Fruit fly (Drosophila melanogaster) whole organism, embryonic: ENCODE data around the gene Hrb98DE.

Experiments
- Atf-2 ChIP-seq: fragments of 200-800 bp; sonication (Bioruptor generic); optimal IDR thresholded peaks from 2 replicates; lab custom pipeline; 2016; ENCODE audit warnings: missing biosample characterization, missing genetic modification characterization
- B-H1 ChIP-seq: fragments of 200-800 bp; sonication (Bioruptor generic); IDR thresholded peaks from 3 replicates; pipeline ENCODE4 v1.3.6; 2022; ENCODE audit warnings: missing biosample characterization, missing genetic modification characterization
- BtbVII ChIP-seq: fragments of 200-800 bp; sonication (Bioruptor generic); optimal IDR thresholded peaks from 3 replicates; lab custom pipeline; 2017; ENCODE audit warnings: missing biosample characterization, mild to moderate bottlenecking, missing genetic modification characterization
- CG1024 ChIP-seq: fragments of 200-800 bp; sonication (Bioruptor generic); IDR thresholded peaks from 2 replicates; pipeline ENCODE4 v1.3.6; 2022; ENCODE audit warnings: missing biosample characterization, missing genetic modification characterization
- CG10979 ChIP-seq: fragments of 200-800 bp; sonication (Bioruptor generic); optimal IDR thresholded peaks from 2 replicates; lab custom pipeline; 2018; ENCODE audit warnings: missing biosample characterization, mild to moderate bottlenecking, missing genetic modification characterization, moderate library complexity
- CG12104 ChIP-seq: fragments of 200-800 bp; sonication (Bioruptor generic); optimal IDR thresholded peaks from 3 replicates; lab custom pipeline; 2016; ENCODE audit warnings: missing biosample characterization, missing genetic modification characterization
- CG12391 ChIP-seq: fragments of 200-800 bp; sonication (Bioruptor generic); optimal IDR thresholded peaks from 3 replicates; lab custom pipeline; 2018; ENCODE audit warnings: missing biosample characterization, mild to moderate bottlenecking, missing genetic modification characterization, moderate library complexity
- CG14710 ChIP-seq: fragments of 200-800 bp; sonication (Bioruptor generic); optimal IDR thresholded peaks from 3 replicates; lab custom pipeline; 2019; ENCODE audit warnings: missing biosample characterization, mild to moderate bottlenecking, missing genetic modification characterization, moderate library complexity
- CG17361 ChIP-seq: fragments of 200-800 bp; sonication (Bioruptor generic); IDR thresholded peaks from 3 replicates; pipeline ENCODE4 v1.3.6; 2022; ENCODE audit warnings: missing biosample characterization, missing genetic modification characterization
- CG17802 ChIP-seq: fragments of 200-800 bp; sonication (Bioruptor generic); optimal IDR thresholded peaks from 2 replicates; lab custom pipeline; 2018; ENCODE audit warnings: missing biosample characterization, mild to moderate bottlenecking, missing genetic modification characterization, moderate library complexity
- CG18262 ChIP-seq: fragments of 200-800 bp; optimal IDR thresholded peaks from 3 replicates; lab custom pipeline; 2019; ENCODE audit warnings: missing biosample characterization, mild to moderate bottlenecking, missing genetic modification characterization, moderate library complexity
- CG2678 ChIP-seq: fragments of 200-800 bp; sonication (Bioruptor generic); optimal IDR thresholded peaks from 3 replicates; lab custom pipeline; 2019; ENCODE audit warnings: missing biosample characterization, mild to moderate bottlenecking, missing genetic modification characterization, moderate library complexity
- CG2712 ChIP-seq: fragments of 200-800 bp; optimal IDR thresholded peaks from 3 replicates; lab custom pipeline; 2019; ENCODE audit warnings: missing biosample characterization, mild to moderate bottlenecking, missing genetic modification characterization, moderate library complexity
- CG31224 ChIP-seq: fragments of 200-800 bp; sonication (Bioruptor generic); IDR thresholded peaks from 2 replicates; pipeline ENCODE4 v1.3.6; 2022; ENCODE audit warnings: missing biosample characterization, missing genetic modification characterization
- CG3281 ChIP-seq: fragments of 200-800 bp; sonication (Bioruptor generic); optimal IDR thresholded peaks from 3 replicates; lab custom pipeline; 2017; ENCODE audit warnings: missing biosample characterization, mild to moderate bottlenecking, missing genetic modification characterization
- CG33213 ChIP-seq: fragments of 200-800 bp; sonication (Bioruptor generic); optimal IDR thresholded peaks from 3 replicates; lab custom pipeline; 2016; ENCODE audit warnings: missing biosample characterization, missing genetic modification characterization
- CG34224 ChIP-seq: fragments of 200-800 bp; sonication (Bioruptor generic); IDR thresholded peaks from 3 replicates; pipeline ENCODE4 v1.3.6; 2022; ENCODE audit warnings: missing biosample characterization, missing genetic modification characterization; ENCODE audit not compliant: partially characterized antibody
- CG4360 ChIP-seq: fragments of 200-800 bp; sonication (Bioruptor generic); IDR thresholded peaks from 2 replicates; pipeline ENCODE4 v1.3.6; 2022; ENCODE audit warnings: missing biosample characterization, missing genetic modification characterization
- CG6272 ChIP-seq: fragments of 200-800 bp; sonication (Bioruptor generic); IDR thresholded peaks from 2 replicates; pipeline ENCODE4 v1.3.6; 2022; ENCODE audit warnings: missing biosample characterization, missing genetic modification characterization
- CG7556 ChIP-seq: fragments of 200-800 bp; sonication (Bioruptor generic); optimal IDR thresholded peaks from 2 replicates; lab custom pipeline; 2017; ENCODE audit warnings: missing biosample characterization, mild to moderate bottlenecking, missing genetic modification characterization
- CG8281 ChIP-seq: fragments of 200-800 bp; sonication (Bioruptor generic); optimal IDR thresholded peaks from 2 replicates; lab custom pipeline; 2018; ENCODE audit warnings: missing biosample characterization, mild to moderate bottlenecking, missing genetic modification characterization, moderate library complexity
- D19A ChIP-seq: fragments of 200-800 bp; optimal IDR thresholded peaks from 3 replicates; lab custom pipeline; 2019; ENCODE audit warnings: missing biosample characterization, mild to moderate bottlenecking, missing genetic modification characterization, moderate library complexity
- Doc3 ChIP-seq: fragments of 200-800 bp; sonication (Bioruptor generic); IDR thresholded peaks from 3 replicates; pipeline ENCODE4 v1.3.6; 2022; ENCODE audit warnings: missing biosample characterization, missing genetic modification characterization; ENCODE audit not compliant: partially characterized antibody
- Elba2 ChIP-seq: fragments of 200-800 bp; sonication (Bioruptor generic); optimal IDR thresholded peaks from 3 replicates; lab custom pipeline; 2016; ENCODE audit warnings: missing biosample characterization, missing genetic modification characterization
- Ets65A ChIP-seq: fragments of 200-800 bp; sonication (Bioruptor generic); peaks from one replicate; lab custom pipeline; 2016; ENCODE audit warnings: missing biosample characterization, missing genetic modification characterization
- Hey ChIP-seq: fragments of 200-800 bp; sonication (Bioruptor generic); optimal IDR thresholded peaks from 3 replicates; lab custom pipeline; 2018; ENCODE audit warnings: missing biosample characterization, mild to moderate bottlenecking, missing genetic modification characterization
- Oaz ChIP-seq: fragments of 200-800 bp; sonication (Bioruptor generic); IDR thresholded peaks from 2 replicates; pipeline ENCODE4 v1.3.6; 2022; ENCODE audit warnings: missing biosample characterization, missing genetic modification characterization
- Sin3A ChIP-seq: fragments of >200 bp; optimal IDR thresholded peaks from 2 replicates; lab custom pipeline; 2018
- Sox100B ChIP-seq: fragments of 200-800 bp; sonication (Bioruptor generic); optimal IDR thresholded peaks from 3 replicates; lab custom pipeline; 2018; ENCODE audit warnings: missing biosample characterization, mild to moderate bottlenecking, missing genetic modification characterization
- abd-A ChIP-seq: fragments of 200-800 bp; sonication (Bioruptor generic); optimal IDR thresholded peaks from 3 replicates; lab custom pipeline; 2019; ENCODE audit warnings: missing biosample characterization, mild to moderate bottlenecking, missing genetic modification characterization, moderate library complexity
- btn ChIP-seq: fragments of 200-800 bp; sonication (Bioruptor generic); optimal IDR thresholded peaks from 2 replicates; lab custom pipeline; 2016; ENCODE audit warnings: missing biosample characterization, missing genetic modification characterization
- chinmo ChIP-seq: fragments of 200-800 bp; sonication (Bioruptor generic); IDR thresholded peaks from 4 replicates; pipeline ENCODE4 v1.3.6; 2022; ENCODE audit warnings: missing biosample characterization, missing genetic modification characterization; ENCODE audit not compliant: partially characterized antibody
- corto ChIP-seq: fragments of 200-800 bp; sonication (Bioruptor generic); optimal IDR thresholded peaks from 2 replicates; lab custom pipeline; 2016; ENCODE audit warnings: missing biosample characterization, mild to moderate bottlenecking, missing genetic modification characterization, moderate library complexity
- esg ChIP-seq: fragments of 200-800 bp; sonication (Bioruptor generic); conservative IDR thresholded peaks from 2 replicates; pipeline ENCODE4 v1.3.6; 2022; ENCODE audit warnings: missing biosample characterization, missing genetic modification characterization
- gem ChIP-seq: fragments of 200-800 bp; sonication (Bioruptor generic); optimal IDR thresholded peaks from 2 replicates; lab custom pipeline; 2019; ENCODE audit warnings: missing biosample characterization, mild to moderate bottlenecking, missing genetic modification characterization, moderate library complexity
- gfzf ChIP-seq: fragments of 200-800 bp; sonication (Bioruptor generic); optimal IDR thresholded peaks from 2 replicates; lab custom pipeline; 2016; ENCODE audit warnings: missing biosample characterization, mild to moderate bottlenecking, missing genetic modification characterization, moderate library complexity
- gsb-n ChIP-seq: fragments of 200-800 bp; sonication (Bioruptor generic); optimal IDR thresholded peaks from 3 replicates; lab custom pipeline; 2018; ENCODE audit warnings: missing biosample characterization, mild to moderate bottlenecking, missing genetic modification characterization
- hkb ChIP-seq, 2 experiments: fragments of 200-800 bp in 1 of 2; fragments of >200 bp in 1 of 2; sonication (Bioruptor generic) in 1 of 2; IDR thresholded peaks in 1 of 2; optimal IDR thresholded peaks in 1 of 2; 2 replicates each; pipeline versions ENCODE4 v1.3.6 to Lab custom; 2017 to 2022; ENCODE audit warnings: missing biosample characterization in 1 of 2, missing genetic modification characterization in 1 of 2
- inv ChIP-seq: fragments of 200-800 bp; sonication (Bioruptor generic); IDR thresholded peaks from 2 replicates; pipeline ENCODE4 v1.3.6; 2022; ENCODE audit warnings: missing biosample characterization, missing genetic modification characterization; ENCODE audit not compliant: partially characterized antibody
- nerfin-1 ChIP-seq: fragments of 200-800 bp; sonication (Bioruptor generic); optimal IDR thresholded peaks from 3 replicates; lab custom pipeline; 2019; ENCODE audit warnings: missing biosample characterization, mild to moderate bottlenecking, missing genetic modification characterization, moderate library complexity
- odd ChIP-seq: fragments of 200-800 bp; sonication (Bioruptor generic); optimal IDR thresholded peaks from 2 replicates; lab custom pipeline; 2017; ENCODE audit warnings: missing biosample characterization, mild to moderate bottlenecking, missing genetic modification characterization
- phol ChIP-seq: fragments of 200-800 bp; sonication (Bioruptor generic); optimal IDR thresholded peaks from 3 replicates; lab custom pipeline; 2018; ENCODE audit warnings: missing biosample characterization, mild to moderate bottlenecking, missing genetic modification characterization, moderate library complexity
- row ChIP-seq: fragments of 200-800 bp; sonication (Bioruptor generic); IDR thresholded peaks from 3 replicates; pipeline ENCODE4 v1.3.6; 2022; ENCODE audit warnings: missing biosample characterization, missing genetic modification characterization
- run ChIP-seq: fragments of 200-800 bp; sonication (Bioruptor generic); optimal IDR thresholded peaks from 3 replicates; lab custom pipeline; 2018; ENCODE audit warnings: missing biosample characterization, mild to moderate bottlenecking, missing genetic modification characterization
- sens ChIP-seq: fragments of 200-800 bp; sonication (Bioruptor generic); peaks from one replicate; lab custom pipeline; 2016; ENCODE audit warnings: missing biosample characterization, missing genetic modification characterization
- seq ChIP-seq: fragments of 200-800 bp; sonication (Bioruptor generic); IDR thresholded peaks from 2 replicates; pipeline ENCODE4 v1.3.6; 2022; ENCODE audit warnings: missing biosample characterization, missing genetic modification characterization
- sqz ChIP-seq: fragments of 200-800 bp; sonication (Bioruptor generic); optimal IDR thresholded peaks from 3 replicates; lab custom pipeline; 2018; ENCODE audit warnings: missing biosample characterization, mild to moderate bottlenecking, missing genetic modification characterization
- ssp ChIP-seq: fragments of 200-800 bp; sonication (Bioruptor generic); IDR thresholded peaks from 2 replicates; pipeline ENCODE4 v1.3.6; 2022; ENCODE audit warnings: missing biosample characterization, missing genetic modification characterization

Hrb98DE gene

DNA sequence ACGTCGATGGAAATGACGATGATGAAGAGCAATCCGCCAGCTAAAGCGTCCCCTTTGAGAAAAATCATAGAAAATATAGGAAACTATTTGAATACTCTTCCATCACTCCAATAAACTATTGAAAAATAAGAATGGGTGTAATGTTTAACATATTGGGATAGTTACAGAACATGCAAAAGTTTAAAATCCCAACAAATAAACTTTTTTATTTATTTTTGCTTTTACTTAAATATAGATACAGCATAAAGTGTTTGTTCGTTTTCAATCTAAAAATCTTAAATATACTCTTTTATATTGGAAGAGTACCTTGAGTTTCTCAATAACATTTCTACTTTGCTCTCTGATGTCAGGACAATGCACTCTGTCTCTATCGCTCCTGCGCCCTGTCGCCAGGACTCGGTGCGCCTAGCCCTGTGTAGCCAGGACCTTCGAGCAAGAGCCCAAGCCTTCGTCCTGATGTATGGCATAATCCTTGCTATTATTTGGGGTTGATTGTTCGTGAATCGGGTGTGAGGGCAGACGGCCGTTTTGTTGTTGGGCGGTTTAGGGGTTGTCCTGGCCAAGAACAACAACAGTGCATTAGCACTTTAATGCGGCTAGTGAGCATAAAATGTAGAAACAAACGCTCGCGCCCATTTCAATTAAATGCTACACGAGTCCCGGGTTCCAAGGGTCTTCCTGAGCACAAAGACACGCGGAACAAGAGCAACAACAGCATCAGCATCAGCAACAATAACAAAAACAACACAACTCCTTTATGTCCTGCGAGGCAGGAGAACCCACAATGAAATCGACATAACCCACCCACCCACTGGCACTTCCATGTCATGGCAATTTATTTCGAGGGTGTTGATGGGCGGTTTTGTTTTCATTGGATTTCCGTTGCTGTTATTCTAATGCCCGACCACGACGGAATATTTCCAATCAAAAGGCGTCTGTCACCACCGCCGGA, 26.7 kb upstream of the Hrb98DE start:
- TF ChIP-seq esg (GFP tag; lab: Robert Waterston, UW) (no peak), D19A (tag; lab: Kevin White, UChicago) (peak; percentile 99), hkb (optimal IDR thresholded peaks at IDR 0.05; lab: Kevin White, UChicago) (peak; percentile 34), hkb (GFP tag; IDR thresholded peaks at IDR 0.05; lab: Robert Waterston, UW) (no peak), run (peak; percentile 27), seq (GFP tag; lab: Robert Waterston, UW) (peak; percentile 14; the same call in 1 of the 2 replicates), nerfin-1 (tag; lab: Kevin White, UChicago) (peak; percentile 8), phol (tag; lab: Kevin White, UChicago) (peak; percentile 19), CG12104 (GFP tag; lab: Kevin White, UChicago) (no peak), gfzf (GFP tag; lab: Kevin White, UChicago) (no peak), CG4360 (GFP tag; lab: Robert Waterston, UW) (peak; percentile 77), ssp (GFP tag; lab: Robert Waterston, UW) (no peak), Sox100B (peak; percentile 11), sens (GFP tag; lab: Kevin White, UChicago) (peak; percentile 68), CG1024 (GFP tag; lab: Robert Waterston, UW) (no peak), chinmo (0 out of 4 replicates have a peak, but pooled peaks have one; percentile 51), CG33213 (GFP tag; lab: Kevin White, UChicago) (no peak), Oaz (GFP tag; lab: Robert Waterston, UW) (no peak), CG2712 (peak; percentile 31), CG6272 (GFP tag; lab: Robert Waterston, UW) (no peak), CG8281 (tag; lab: Kevin White, UChicago) (no peak), sqz (GFP tag; lab: Kevin White, UChicago) (no peak), CG12391 (tag; lab: Kevin White, UChicago) (peak; percentile 2), Ets65A (peak; percentile 86), row (GFP tag; lab: Robert Waterston, UW) (peak; percentile 73), CG7556 (peak; percentile 29), Doc3 (GFP tag; lab: Robert Waterston, UW) (no peak), BtbVII (no peak), CG2678 (tag; lab: Kevin White, UChicago) (no peak), CG34224 (GFP tag; lab: Robert Waterston, UW) (no peak), gsb-n (tag; lab: Kevin White, UChicago) (peak; percentile 55), CG31224 (no peak), abd-A (tag; lab: Kevin White, UChicago) (peak; percentile 6), Hey (tag; lab: Kevin White, UChicago) (peak; percentile 72), CG17361 (GFP tag; lab: Robert Waterston, UW) (0 out of 3 replicates have a peak, but pooled peaks have one; percentile 15), Sin3A (lab: Kevin White, UChicago) (no peak), B-H1 (GFP tag; lab: Robert Waterston, UW) (no peak), odd (GFP tag; lab: Kevin White, UChicago) (no peak), CG18262 (tag; lab: Kevin White, UChicago) (peak; percentile 20), gem (tag; lab: Kevin White, UChicago) (peak; percentile 37), CG17802 (tag; lab: Kevin White, UChicago) (no peak), btn (GFP tag; lab: Kevin White, UChicago) (no peak), CG14710 (peak; percentile 40), Elba2 (GFP tag; lab: Kevin White, UChicago) (no peak), CG10979 (tag; lab: Kevin White, UChicago) (peak; percentile 39), corto (GFP tag; lab: Kevin White, UChicago) (no peak), Atf-2 (GFP tag; lab: Kevin White, UChicago) (no peak), inv (GFP tag; lab: Robert Waterston, UW) (no peak), CG3281 (GFP tag; lab: Kevin White, UChicago) (no peak)
